Worm (Caenorhabditis elegans) whole organism, L4 larva: ENCODE results near the gene K01G5.10.

Source experiments
- T20F7.1 ChIP-seq: fragments of 200-800 bp; sonication (Bioruptor generic); optimal IDR thresholded peaks from 2 replicates; lab custom pipeline; 2018; ENCODE audit warnings: mild to moderate bottlenecking, missing genetic modification characterization, missing compliant biosample characterization
- T26A8.4 ChIP-seq: fragments of 200-800 bp; sonication (Bioruptor generic); IDR thresholded peaks from 2 replicates; pipeline ENCODE4 v1.3.6; 2022; ENCODE audit warnings: missing genetic modification characterization, missing compliant biosample characterization
- Y105C5A.15 ChIP-seq: fragments of 200-800 bp; sonication (Bioruptor generic); IDR thresholded peaks from 2 replicates; pipeline ENCODE4 v1.3.6; 2022; ENCODE audit warnings: missing genetic modification characterization, missing compliant biosample characterization
- Y5F2A.4 ChIP-seq: fragments of 200-800 bp; sonication (Bioruptor generic); optimal IDR thresholded peaks from 2 replicates; lab custom pipeline; 2018; ENCODE audit warnings: mild to moderate bottlenecking, missing genetic modification characterization, missing compliant biosample characterization
- ZK546.5 ChIP-seq, 2 experiments: sonication (generic microtip); optimal IDR thresholded peaks; 2 replicates each; lab custom pipeline; 2017; ENCODE audit warnings: missing biosample characterization in 2 of 2, missing genetic modification characterization in 2 of 2
- aha-1 ChIP-seq: fragments of 150-350 bp; peaks from one replicate; lab custom pipeline; 2014; ENCODE audit warnings: missing biosample characterization, missing genetic modification characterization
- ama-1 ChIP-seq: fragments of 150-350 bp; optimal IDR thresholded peaks from 2 replicates; lab custom pipeline; 2014; ENCODE audit warnings: inconsistent platforms, mixed read lengths
- ceh-20 ChIP-seq: fragments of 200-800 bp; sonication (Bioruptor generic); IDR thresholded peaks from 2 replicates; pipeline ENCODE4 v1.3.6; 2022; ENCODE audit warnings: missing genetic modification reagents, missing genetic modification characterization, missing compliant biosample characterization
- ceh-32 ChIP-seq: sonication (generic microtip); optimal IDR thresholded peaks from 2 replicates; lab custom pipeline; 2016; ENCODE audit warnings: mild to moderate bottlenecking, missing genetic modification characterization, missing compliant biosample characterization; ENCODE audit not compliant: poor library complexity
- ces-1 ChIP-seq: fragments of 150-350 bp; sonication (generic microtip); optimal IDR thresholded peaks from 4 replicates; lab custom pipeline; 2014; ENCODE audit warnings: missing biosample characterization, missing genetic modification reagents, missing genetic modification characterization
- daf-12 ChIP-seq: fragments of 150-350 bp; optimal IDR thresholded peaks from 2 replicates; lab custom pipeline; 2014; ENCODE audit warnings: missing biosample characterization, missing genetic modification reagents, missing genetic modification characterization
- daf-16 ChIP-seq, 3 experiments: sonication (generic microtip); optimal IDR thresholded peaks; 2 replicates each; lab custom pipeline; 2016 to 2017; ENCODE audit warnings: missing genetic modification characterization in 3 of 3, missing genetic modification reagents in 3 of 3, mild to moderate bottlenecking in 2 of 3, missing compliant biosample characterization in 2 of 3, missing biosample characterization in 1 of 3, moderate library complexity in 1 of 3
- dmd-8 ChIP-seq: fragments of 200-800 bp; sonication (Bioruptor generic); IDR thresholded peaks from 2 replicates; pipeline ENCODE4 v1.3.6; 2022; ENCODE audit warnings: missing genetic modification characterization, missing compliant biosample characterization
- egl-43 ChIP-seq: fragments of 200-800 bp; sonication (Bioruptor generic); IDR thresholded peaks from 2 replicates; pipeline ENCODE4 v1.3.6; 2022; ENCODE audit warnings: missing genetic modification reagents, missing genetic modification characterization, missing compliant biosample characterization
- fkh-10 ChIP-seq: fragments of 150-350 bp; optimal IDR thresholded peaks from 2 replicates; lab custom pipeline; 2014; ENCODE audit warnings: missing biosample characterization, missing genetic modification reagents, missing genetic modification characterization
- fos-1 ChIP-seq: fragments of 150-350 bp; optimal IDR thresholded peaks from 2 replicates; lab custom pipeline; 2014; ENCODE audit warnings: missing biosample characterization, missing genetic modification characterization
- hif-1 ChIP-seq, 2 experiments: sonication (generic microtip); optimal IDR thresholded peaks; 2 replicates each; lab custom pipeline; 2016 to 2017; ENCODE audit warnings: missing compliant biosample characterization in 2 of 2, missing genetic modification characterization in 2 of 2, missing genetic modification reagents in 2 of 2, missing genotype in 2 of 2, mild to moderate bottlenecking in 1 of 2
- hmg-1.1 ChIP-seq: fragments of 200-800 bp; sonication (Bioruptor generic); IDR thresholded peaks from 2 replicates; pipeline ENCODE4 v1.3.6; 2022; ENCODE audit warnings: missing genetic modification reagents, missing genetic modification characterization, missing compliant biosample characterization
- jun-1 ChIP-seq: fragments of 150-350 bp; optimal IDR thresholded peaks from 2 replicates; lab custom pipeline; 2014; ENCODE audit warnings: missing biosample characterization, missing genetic modification reagents, missing genetic modification characterization
- lin-1 ChIP-seq: fragments of 200-800 bp; sonication (Bioruptor generic); IDR thresholded peaks from 2 replicates; pipeline ENCODE4 v1.3.6; 2022; ENCODE audit warnings: missing genetic modification reagents, missing genetic modification characterization, missing compliant biosample characterization
- lin-13 ChIP-seq: fragments of 150-350 bp; optimal IDR thresholded peaks from 2 replicates; lab custom pipeline; 2014; ENCODE audit warnings: missing biosample characterization, missing genetic modification reagents, missing genetic modification characterization
- lin-29 ChIP-seq: fragments of 200-800 bp; sonication (Bioruptor generic); IDR thresholded peaks from 2 replicates; pipeline ENCODE4 v1.3.6; 2022; ENCODE audit warnings: missing genetic modification reagents, missing genetic modification characterization, missing compliant biosample characterization
- lin-38 ChIP-seq: fragments of 200-800 bp; sonication (Bioruptor generic); IDR thresholded peaks from 2 replicates; pipeline ENCODE4 v1.3.6; 2022; ENCODE audit warnings: missing genetic modification reagents, missing genetic modification characterization, missing compliant biosample characterization
- lir-3 ChIP-seq: sonication (generic microtip); optimal IDR thresholded peaks from 2 replicates; lab custom pipeline; 2016; ENCODE audit warnings: mild to moderate bottlenecking, missing genetic modification characterization, missing compliant biosample characterization
- madf-5 ChIP-seq, 2 experiments: fragments of 200-800 bp; sonication (Bioruptor generic); IDR thresholded peaks; 2 replicates each; pipeline ENCODE4 v1.3.6; 2022; ENCODE audit warnings: missing compliant biosample characterization in 2 of 2, missing genetic modification characterization in 2 of 2
- madf-9 ChIP-seq: fragments of 200-800 bp; sonication (Bioruptor generic); conservative IDR thresholded peaks from 2 replicates; pipeline ENCODE4 v1.3.6; 2022; ENCODE audit warnings: missing genetic modification reagents, missing genetic modification characterization, missing compliant biosample characterization
- mdl-1 ChIP-seq, 2 experiments: fragments of 150-350 bp in 1 of 2; sonication (generic microtip) in 1 of 2; optimal IDR thresholded peaks; 2 replicates each; lab custom pipeline; 2014 to 2017; ENCODE audit warnings: missing biosample characterization in 2 of 2, missing genetic modification characterization in 2 of 2
- mdt-29 ChIP-seq: fragments of 200-800 bp; sonication (Bioruptor generic); IDR thresholded peaks from 2 replicates; pipeline ENCODE4 v1.3.6; 2022; ENCODE audit warnings: missing genetic modification reagents, missing genetic modification characterization, missing compliant biosample characterization
- mep-1 ChIP-seq: fragments of 150-350 bp; sonication (generic microtip); optimal IDR thresholded peaks from 3 replicates; lab custom pipeline; 2014; ENCODE audit warnings: missing biosample characterization, missing genetic modification characterization
- mes-2 ChIP-seq: sonication (generic microtip); optimal IDR thresholded peaks from 2 replicates; lab custom pipeline; 2016; ENCODE audit warnings: missing genotype, mild to moderate bottlenecking, missing genetic modification characterization, missing compliant biosample characterization; ENCODE audit not compliant: poor library complexity, severe bottlenecking
- mxl-2 ChIP-seq: fragments of 200-800 bp; sonication (Bioruptor generic); conservative IDR thresholded peaks from 2 replicates; pipeline ENCODE4 v1.3.6; 2022; ENCODE audit warnings: missing genetic modification reagents, missing genetic modification characterization, missing compliant biosample characterization
- nhr-10 ChIP-seq: fragments of 150-350 bp; optimal IDR thresholded peaks from 2 replicates; lab custom pipeline; 2014; ENCODE audit warnings: missing biosample characterization, missing genetic modification characterization
- nhr-11 ChIP-seq: fragments of 150-350 bp; optimal IDR thresholded peaks from 2 replicates; lab custom pipeline; 2014; ENCODE audit warnings: missing biosample characterization, missing genetic modification characterization
- nhr-25 ChIP-seq: sonication (generic microtip); optimal IDR thresholded peaks from 2 replicates; lab custom pipeline; 2017; ENCODE audit warnings: missing genetic modification characterization, mild to moderate bottlenecking, missing compliant biosample characterization, antibody characterized with exemption, moderate library complexity, borderline replicate concordance; ENCODE audit not compliant: insufficient read depth
- nhr-28 ChIP-seq: fragments of 150-350 bp; optimal IDR thresholded peaks from 2 replicates; lab custom pipeline; 2014; ENCODE audit warnings: missing biosample characterization, missing genetic modification characterization
- nhr-77 ChIP-seq: fragments of 150-350 bp; optimal IDR thresholded peaks from 2 replicates; lab custom pipeline; 2014; ENCODE audit warnings: missing biosample characterization, missing genetic modification characterization
- pqm-1 ChIP-seq: sonication (generic microtip); optimal IDR thresholded peaks from 2 replicates; lab custom pipeline; 2017; ENCODE audit warnings: missing biosample characterization, missing genetic modification characterization
- set-16 ChIP-seq: fragments of 200-800 bp; sonication (Bioruptor generic); IDR thresholded peaks from 2 replicates; pipeline ENCODE4 v1.3.6; 2022; ENCODE audit warnings: missing genetic modification reagents, missing genetic modification characterization, missing compliant biosample characterization
- skn-1 ChIP-seq: fragments of 150-350 bp; optimal IDR thresholded peaks from 2 replicates; lab custom pipeline; 2014; ENCODE audit warnings: missing biosample characterization, missing genetic modification characterization
- snpc-1.2 ChIP-seq: fragments of 200-800 bp; sonication (Bioruptor generic); IDR thresholded peaks from 2 replicates; pipeline ENCODE4 v1.3.6; 2022; ENCODE audit warnings: missing genetic modification reagents, missing genetic modification characterization, missing compliant biosample characterization
- snpc-4 ChIP-seq: fragments of 150-350 bp; optimal IDR thresholded peaks from 2 replicates; lab custom pipeline; 2014; ENCODE audit warnings: missing biosample characterization, missing genetic modification characterization
- tra-1 ChIP-seq: fragments of 200-800 bp; sonication (Bioruptor generic); IDR thresholded peaks from 2 replicates; pipeline ENCODE4 v1.3.6; 2022; ENCODE audit warnings: missing genetic modification reagents, missing genetic modification characterization, missing compliant biosample characterization
- unc-130 ChIP-seq: sonication (generic microtip); optimal IDR thresholded peaks from 2 replicates; lab custom pipeline; 2016; ENCODE audit warnings: missing genetic modification reagents, missing genetic modification characterization, missing compliant biosample characterization
- zag-1 ChIP-seq: fragments of 150-350 bp; optimal IDR thresholded peaks from 2 replicates; lab custom pipeline; 2014; ENCODE audit warnings: missing biosample characterization, missing genetic modification characterization
- zfp-3 ChIP-seq: fragments of 200-800 bp; sonication (Bioruptor generic); conservative IDR thresholded peaks from 2 replicates; pipeline ENCODE4 v1.3.6; 2022; ENCODE audit warnings: missing genetic modification reagents, missing genetic modification characterization, missing compliant biosample characterization

The K01G5.10 gene

ce11 chrIII:10733300-10733699, 25.0 kb downstream of the K01G5.10 start (continued):
- no peak for TF ChIP-seq hmg-1.1 (GFP tag; lab: Robert Waterston, UW)

- no peak for TF ChIP-seq ces-1
- no peak for TF ChIP-seq skn-1 (tag; lab: Kevin White, UChicago)
- TF ChIP-seq dmd-8 (GFP tag; lab: Robert Waterston, UW) = no peak
- no peak for TF ChIP-seq zag-1 (tag; lab: Kevin White, UChicago)
- no peak for TF ChIP-seq aha-1 (tag; lab: Kevin White, UChicago)
- no peak for TF ChIP-seq nhr-11 (tag; lab: Kevin White, UChicago)
- TF ChIP-seq jun-1 (tag; lab: Kevin White, UChicago) = no peak
- TF ChIP-seq mxl-2 (GFP tag; lab: Robert Waterston, UW) = no peak
- TF ChIP-seq ZK546.5 (tag; optimal IDR thresholded peaks at IDR 0.05; lab: Kevin White, UChicago) = no peak
- no peak for TF ChIP-seq hif-1 (tag; optimal IDR thresholded peaks at IDR 0.05; lab: Kevin White, UChicago)
- no peak for TF ChIP-seq snpc-4 (tag; lab: Kevin White, UChicago)
- no peak for TF ChIP-seq unc-130 (GFP tag; lab: Kevin White, UChicago)
These were observed 27.8 kb downstream of the K01G5.10 start, which contains the start of gene tat-3 for ce11 chrIII:10730510-10730909. Gene tat-3, minus strand, starts transcription at chrIII:10730705.

ce11 chrIII:10721056-10721455, 37.3 kb downstream of the K01G5.10 start:
- TF ChIP-seq mes-2 (tag; lab: Kevin White, UChicago) = peak; percentile 48
- no peak for TF ChIP-seq daf-12 (tag; lab: Kevin White, UChicago)

ce11 chrIII:10720170-10720569, 38.2 kb downstream of the K01G5.10 start:
- TF ChIP-seq nhr-11 (tag; lab: Kevin White, UChicago) = peak; percentile 76
- TF ChIP-seq Y5F2A.4 (GFP tag; lab: Kevin White, UChicago) = peak; percentile 24
- TF ChIP-seq madf-5 (GFP tag; IDR thresholded peaks at IDR 0.05; lab: Robert Waterston, UW) = no peak
- peak; percentile 72; the same call in 1 of the 2 replicates for TF ChIP-seq mdt-29
- TF ChIP-seq nhr-28 = peak; percentile 85
- no peak for TF ChIP-seq fos-1 (tag; lab: Kevin White, UChicago)
- TF ChIP-seq set-16 (GFP tag; lab: Robert Waterston, UW) = peak; percentile 74
- TF ChIP-seq lin-38 = peak; percentile 68
- TF ChIP-seq lin-13 (GFP tag; lab: Kevin White, UChicago) = peak; percentile 64
- TF ChIP-seq mdl-1 (tag; optimal IDR thresholded peaks at IDR 0.05; lab: Kevin White, UChicago) = peak; percentile 17 to 53
- peak; percentile 19 for TF ChIP-seq pqm-1 (tag; lab: Kevin White, UChicago)
- peak; percentile 79 for TF ChIP-seq T26A8.4 (GFP tag; lab: Robert Waterston, UW)
- peak; percentile 38 for TF ChIP-seq T20F7.1 (GFP tag; lab: Kevin White, UChicago)
- peak; percentile 13 for TF ChIP-seq nhr-10 (tag; lab: Kevin White, UChicago)
- TF ChIP-seq egl-43 = peak; percentile 79
- peak; percentile 68; the same call in 1 of the 2 replicates for TF ChIP-seq zfp-3 (GFP tag; lab: Robert Waterston, UW)
- no peak for TF ChIP-seq skn-1 (tag; lab: Kevin White, UChicago)
- TF ChIP-seq dmd-8 (GFP tag; lab: Robert Waterston, UW) = no peak
- peak; percentile 52; the same call in 1 of the 2 replicates for TF ChIP-seq tra-1 (GFP tag; lab: Robert Waterston, UW)
- peak in 1 of 2 experiments; percentile 93 for TF ChIP-seq daf-16 (GFP tag; optimal IDR thresholded peaks at IDR 0.05; lab: Kevin White, UChicago)
- TF ChIP-seq daf-16 (tag; optimal IDR thresholded peaks at IDR 0.05; lab: Kevin White, UChicago) = peak; percentile 95
- peak; percentile 93 for TF ChIP-seq lin-1
- peak; percentile 54; the same call in 1 of the 2 replicates for TF ChIP-seq madf-9 (GFP tag; lab: Robert Waterston, UW)
- TF ChIP-seq Y105C5A.15 (GFP tag; lab: Robert Waterston, UW) = 0 out of 2 replicates have a peak, but pooled peaks have one; percentile 54
- peak; percentile 29 for TF ChIP-seq ama-1
- peak; percentile 56 for TF ChIP-seq nhr-25 (tag; lab: Kevin White, UChicago)
- TF ChIP-seq snpc-1.2 (GFP tag; lab: Robert Waterston, UW) = peak; percentile 17; the same call in 1 of the 2 replicates
- no peak for TF ChIP-seq lir-3 (tag; lab: Kevin White, UChicago)
- TF ChIP-seq fkh-10 (GFP tag; lab: Kevin White, UChicago) = peak; percentile 36
- no peak for TF ChIP-seq lin-29 (GFP tag; lab: Robert Waterston, UW)
- no peak for TF ChIP-seq ceh-32 (tag; lab: Kevin White, UChicago)
- peak; percentile 81 for TF ChIP-seq mep-1 (tag; lab: Kevin White, UChicago)
- TF ChIP-seq nhr-77 (tag; lab: Kevin White, UChicago) = peak; percentile 56
- peak; percentile 79 for TF ChIP-seq ceh-20 (GFP tag; lab: Robert Waterston, UW)
